Worm (Caenorhabditis elegans) whole organism, L1 larva: ENCODE results near the gene srj-5.

Experiments
- fkh-10 ChIP-seq: sonication (generic microtip); optimal IDR thresholded peaks from 2 replicates; lab custom pipeline; 2017; ENCODE audit warnings: missing biosample characterization, missing genetic modification reagents, missing genetic modification characterization
- fkh-4 ChIP-seq: sonication (generic microtip); optimal IDR thresholded peaks from 2 replicates; lab custom pipeline; 2016; ENCODE audit warnings: missing compliant biosample characterization, missing genetic modification characterization, borderline replicate concordance
- lin-13 ChIP-seq: fragments of 150-350 bp; optimal IDR thresholded peaks from 2 replicates; lab custom pipeline; 2014; ENCODE audit warnings: missing biosample characterization, missing genetic modification reagents, missing genetic modification characterization

DNA sequence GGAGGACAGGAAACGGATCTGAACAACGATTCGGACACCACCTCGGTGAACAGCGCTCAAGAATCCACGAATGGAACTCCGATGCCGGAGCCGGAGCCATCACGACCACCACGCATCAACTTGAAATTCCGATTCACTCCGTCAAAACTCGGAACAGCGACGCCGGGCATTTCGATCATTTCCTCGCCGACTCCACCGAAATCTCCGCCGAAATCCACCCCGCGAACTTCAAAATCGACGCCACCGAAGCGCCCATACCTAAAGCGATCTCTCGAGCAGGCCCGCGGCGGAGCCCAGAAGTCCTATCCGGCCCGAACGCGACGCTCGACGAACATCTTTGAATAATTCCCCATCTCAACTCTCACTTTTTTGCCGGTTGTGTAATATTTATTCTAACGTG is 36.7 kb upstream of the srj-5 start:
- TF ChIP-seq lin-13 (no peak), fkh-10 (GFP tag; lab: Kevin White, UChicago) (no peak), fkh-4 (tag; lab: Kevin White, UChicago) (no peak)
